Fruit fly (Drosophila melanogaster) whole organism, embryonic: ENCODE measurements around the gene FASN2.
A peak's percentile ranks its signal among the peaks of the same experiment; 100 is the strongest.

Experiments
- Atf3 ChIP-seq: fragments of 200-800 bp; sonication (Bioruptor generic); optimal IDR thresholded peaks from 3 replicates; lab custom pipeline; 2016; ENCODE audit warnings: missing biosample characterization, missing genetic modification characterization
- B-H2 ChIP-seq: fragments of 200-800 bp; sonication (Bioruptor generic); optimal IDR thresholded peaks from 2 replicates; lab custom pipeline; 2018; ENCODE audit warnings: missing biosample characterization, mild to moderate bottlenecking, missing genetic modification characterization
- Blimp-1 ChIP-seq: fragments of 200-800 bp; sonication (Bioruptor generic); optimal IDR thresholded peaks from 3 replicates; lab custom pipeline; 2018; ENCODE audit warnings: missing biosample characterization, missing genetic modification characterization, mild to moderate bottlenecking, moderate library complexity, missing genetic modification reagents
- CG10267 ChIP-seq: fragments of 200-800 bp; sonication (Bioruptor generic); optimal IDR thresholded peaks from 2 replicates; lab custom pipeline; 2018; ENCODE audit warnings: missing biosample characterization, mild to moderate bottlenecking, missing genetic modification characterization, moderate library complexity
- CG10431 ChIP-seq: fragments of 200-800 bp; sonication (Bioruptor generic); optimal IDR thresholded peaks from 3 replicates; lab custom pipeline; 2018; ENCODE audit warnings: missing biosample characterization, mild to moderate bottlenecking, missing genetic modification characterization
- CG12391 ChIP-seq: fragments of 200-800 bp; sonication (Bioruptor generic); optimal IDR thresholded peaks from 3 replicates; lab custom pipeline; 2018; ENCODE audit warnings: missing biosample characterization, mild to moderate bottlenecking, missing genetic modification characterization, moderate library complexity
- CG15073 ChIP-seq: fragments of 200-800 bp; sonication (Bioruptor generic); optimal IDR thresholded peaks from 2 replicates; lab custom pipeline; 2016; ENCODE audit warnings: missing biosample characterization, missing genetic modification characterization
- CG1529 ChIP-seq: fragments of 200-800 bp; sonication (Bioruptor generic); optimal IDR thresholded peaks from 3 replicates; lab custom pipeline; 2018; ENCODE audit warnings: missing biosample characterization, missing genetic modification characterization
- CG1647 ChIP-seq: fragments of 200-800 bp; sonication (Bioruptor generic); optimal IDR thresholded peaks from 3 replicates; lab custom pipeline; 2016; ENCODE audit warnings: missing biosample characterization, missing genetic modification characterization
- CG16779 ChIP-seq: fragments of 200-800 bp; sonication (Bioruptor generic); IDR thresholded peaks from 2 replicates; pipeline ENCODE4 v1.3.6; 2022; ENCODE audit warnings: missing biosample characterization, missing genetic modification characterization
- CG17328 ChIP-seq: fragments of 200-800 bp; sonication (Bioruptor generic); IDR thresholded peaks from 2 replicates; pipeline ENCODE4 v1.3.6; 2022; ENCODE audit warnings: missing biosample characterization, missing genetic modification characterization
- CG18262 ChIP-seq: fragments of 200-800 bp; optimal IDR thresholded peaks from 3 replicates; lab custom pipeline; 2019; ENCODE audit warnings: missing biosample characterization, mild to moderate bottlenecking, missing genetic modification characterization, moderate library complexity
- CG2875 ChIP-seq: fragments of 200-800 bp; sonication (Bioruptor generic); optimal IDR thresholded peaks from 2 replicates; lab custom pipeline; 2017; ENCODE audit warnings: missing biosample characterization, mild to moderate bottlenecking, missing genetic modification characterization, missing genetic modification reagents
- CG32532 ChIP-seq: fragments of 200-800 bp; sonication (Bioruptor generic); IDR thresholded peaks from 2 replicates; pipeline ENCODE4 v1.3.6; 2022; ENCODE audit warnings: missing biosample characterization, missing genetic modification characterization
- CG33557 ChIP-seq: fragments of 200-800 bp; sonication (Bioruptor generic); optimal IDR thresholded peaks from 2 replicates; lab custom pipeline; 2019; ENCODE audit warnings: missing biosample characterization, mild to moderate bottlenecking, missing genetic modification characterization, moderate library complexity
- CG34422 ChIP-seq: fragments of 200-800 bp; sonication (Bioruptor generic); IDR thresholded peaks from 3 replicates; pipeline ENCODE4 v1.3.6; 2022; ENCODE audit warnings: missing biosample characterization, missing genetic modification characterization
- CG3726 ChIP-seq: fragments of 200-800 bp; sonication (Bioruptor generic); IDR thresholded peaks from 3 replicates; pipeline ENCODE4, ENCODE4 v1.3.6; 2022; ENCODE audit warnings: missing biosample characterization, missing genetic modification characterization
- CG5245 ChIP-seq: fragments of 200-800 bp; sonication (Bioruptor generic); optimal IDR thresholded peaks from 3 replicates; lab custom pipeline; 2016; ENCODE audit warnings: missing biosample characterization, missing genetic modification characterization
- CG6683 ChIP-seq: fragments of 200-800 bp; sonication (Bioruptor generic); optimal IDR thresholded peaks from 2 replicates; lab custom pipeline; 2017; ENCODE audit warnings: missing biosample characterization, mild to moderate bottlenecking, missing genetic modification characterization, missing genetic modification reagents
- CG6689 ChIP-seq: fragments of 200-800 bp; sonication (Bioruptor generic); IDR thresholded peaks from 2 replicates; pipeline ENCODE4 v1.3.6; 2022; ENCODE audit warnings: missing biosample characterization, missing genetic modification characterization
- CG7372 ChIP-seq: fragments of 200-800 bp; sonication (Bioruptor generic); IDR thresholded peaks from 2 replicates; pipeline ENCODE4 v1.3.6; 2022; ENCODE audit warnings: missing biosample characterization, missing genetic modification characterization
- CG8089 ChIP-seq: fragments of 200-800 bp; sonication (Bioruptor generic); optimal IDR thresholded peaks from 3 replicates; lab custom pipeline; 2016; ENCODE audit warnings: missing biosample characterization, missing genetic modification characterization
- CG8478 ChIP-seq: fragments of >200 bp; optimal IDR thresholded peaks from 2 replicates; lab custom pipeline; 2018
- CG9437 ChIP-seq: fragments of 200-800 bp; sonication (Bioruptor generic); optimal IDR thresholded peaks from 2 replicates; lab custom pipeline; 2018; ENCODE audit warnings: missing biosample characterization, mild to moderate bottlenecking, missing genetic modification characterization
- CG9932 ChIP-seq: fragments of 200-800 bp; sonication (Bioruptor generic); IDR thresholded peaks from 2 replicates; pipeline ENCODE4 v1.3.6; 2022; ENCODE audit warnings: missing biosample characterization, missing genetic modification characterization
- D ChIP-seq, 2 experiments: fragments of 200-800 bp in 1 of 2; fragments of >200 bp in 1 of 2; sonication (Bioruptor generic) in 1 of 2; optimal IDR thresholded peaks; 2 replicates in 1 of 2; 3 replicates in 1 of 2; lab custom pipeline; 2017; ENCODE audit warnings: mild to moderate bottlenecking in 1 of 2, missing biosample characterization in 1 of 2, missing genetic modification characterization in 1 of 2, missing genetic modification reagents in 1 of 2
- D19A ChIP-seq: fragments of 200-800 bp; optimal IDR thresholded peaks from 3 replicates; lab custom pipeline; 2019; ENCODE audit warnings: missing biosample characterization, mild to moderate bottlenecking, missing genetic modification characterization, moderate library complexity
- Deaf1 ChIP-seq: fragments of 200-800 bp; optimal IDR thresholded peaks from 3 replicates; lab custom pipeline; 2019; ENCODE audit warnings: missing biosample characterization, mild to moderate bottlenecking, missing genetic modification characterization, moderate library complexity
- HLH3B ChIP-seq: fragments of 200-800 bp; sonication (Bioruptor generic); IDR thresholded peaks from 2 replicates; pipeline ENCODE4 v1.3.6; 2022; ENCODE audit warnings: missing biosample characterization, missing genetic modification characterization
- Hey ChIP-seq: fragments of 200-800 bp; sonication (Bioruptor generic); optimal IDR thresholded peaks from 3 replicates; lab custom pipeline; 2018; ENCODE audit warnings: missing biosample characterization, mild to moderate bottlenecking, missing genetic modification characterization
- Hr39 ChIP-seq: fragments of >200 bp; optimal IDR thresholded peaks from 2 replicates; lab custom pipeline; 2017
- Sin3A ChIP-seq: fragments of >200 bp; optimal IDR thresholded peaks from 2 replicates; lab custom pipeline; 2018
- Xbp1 ChIP-seq: fragments of 200-800 bp; sonication (Bioruptor generic); optimal IDR thresholded peaks from 3 replicates; lab custom pipeline; 2016; ENCODE audit warnings: missing biosample characterization, mild to moderate bottlenecking, missing genetic modification characterization
- ara ChIP-seq: fragments of 200-800 bp; sonication (Bioruptor generic); IDR thresholded peaks from 2 replicates; pipeline ENCODE4 v1.3.6; 2022; ENCODE audit warnings: missing biosample characterization, missing genetic modification characterization
- bcd ChIP-seq: fragments of 200-800 bp; sonication (Bioruptor generic); optimal IDR thresholded peaks from 2 replicates; lab custom pipeline; 2017; ENCODE audit warnings: missing biosample characterization, mild to moderate bottlenecking, missing genetic modification characterization
- dpn ChIP-seq, 2 experiments: fragments of 200-800 bp; sonication (Bioruptor generic); optimal IDR thresholded peaks; 3 replicates each; lab custom pipeline; 2016; ENCODE audit warnings: missing biosample characterization in 2 of 2, missing genetic modification characterization in 2 of 2
- ems ChIP-seq: fragments of 200-800 bp; sonication (Bioruptor generic); optimal IDR thresholded peaks from 3 replicates; lab custom pipeline; 2016; ENCODE audit warnings: missing biosample characterization, missing genetic modification characterization
- fu2 ChIP-seq: fragments of 200-800 bp; sonication (Bioruptor generic); optimal IDR thresholded peaks from 2 replicates; lab custom pipeline; 2016; ENCODE audit warnings: missing biosample characterization, missing genetic modification characterization
- gsb ChIP-seq: fragments of 200-800 bp; sonication (Bioruptor generic); IDR thresholded peaks from 2 replicates; pipeline ENCODE4 v1.3.6; 2022; ENCODE audit warnings: missing biosample characterization, missing genetic modification characterization
- ind ChIP-seq: fragments of 200-800 bp; sonication (Bioruptor generic); optimal IDR thresholded peaks from 3 replicates; lab custom pipeline; 2016; ENCODE audit warnings: missing biosample characterization, missing genetic modification characterization
- klu ChIP-seq: fragments of 200-800 bp; sonication (Bioruptor generic); IDR thresholded peaks from 2 replicates; pipeline ENCODE4 v1.3.6; 2022; ENCODE audit warnings: missing biosample characterization, missing genetic modification characterization
- nau ChIP-seq: fragments of 200-800 bp; sonication (Bioruptor generic); optimal IDR thresholded peaks from 3 replicates; lab custom pipeline; 2017; ENCODE audit warnings: missing biosample characterization, mild to moderate bottlenecking, missing genetic modification characterization, missing genetic modification reagents
- nmo ChIP-seq: fragments of 200-800 bp; sonication (Bioruptor generic); optimal IDR thresholded peaks from 2 replicates; lab custom pipeline; 2018; ENCODE audit warnings: missing biosample characterization, mild to moderate bottlenecking, missing genetic modification characterization, moderate library complexity
- pan ChIP-seq, 4 experiments: fragments of >200 bp in 3 of 4; fragments of 200-800 bp in 1 of 4; sonication (Bioruptor generic) in 1 of 4; optimal IDR thresholded peaks in 3 of 4; IDR thresholded peaks in 1 of 4; 2 replicates each; pipeline versions ENCODE4 v1.3.6 to Lab custom; 2017 to 2022; ENCODE audit warnings: missing biosample characterization in 2 of 4, missing genetic modification characterization in 2 of 4, mixed read lengths in 1 of 4
- pfk ChIP-seq: fragments of 200-800 bp; sonication (Bioruptor generic); optimal IDR thresholded peaks from 2 replicates; lab custom pipeline; 2018; ENCODE audit warnings: missing biosample characterization, mild to moderate bottlenecking, missing genetic modification characterization, moderate library complexity
- phol ChIP-seq: fragments of 200-800 bp; sonication (Bioruptor generic); optimal IDR thresholded peaks from 3 replicates; lab custom pipeline; 2018; ENCODE audit warnings: missing biosample characterization, mild to moderate bottlenecking, missing genetic modification characterization, moderate library complexity
- ranshi ChIP-seq: fragments of 200-800 bp; sonication (Bioruptor generic); IDR thresholded peaks from 2 replicates; pipeline ENCODE4 v1.3.6; 2022; ENCODE audit warnings: missing biosample characterization, missing genetic modification characterization
- salm ChIP-seq: fragments of 200-800 bp; sonication (Bioruptor generic); optimal IDR thresholded peaks from 2 replicates; lab custom pipeline; 2018; ENCODE audit warnings: missing biosample characterization, mild to moderate bottlenecking, missing genetic modification characterization
- tin ChIP-seq: fragments of 200-800 bp; sonication (Bioruptor generic); optimal IDR thresholded peaks from 3 replicates; lab custom pipeline; 2016; ENCODE audit warnings: missing biosample characterization, missing genetic modification characterization
- ttk ChIP-seq: fragments of 200-800 bp; sonication (Bioruptor generic); IDR thresholded peaks from 2 replicates; pipeline ENCODE4 v2.1.2; 2022; ENCODE audit warnings: missing biosample characterization, missing genetic modification characterization
- yki ChIP-seq: fragments of >200 bp; optimal IDR thresholded peaks from 3 replicates; lab custom pipeline; 2018
- zfh1 ChIP-seq: fragments of 200-800 bp; sonication (Bioruptor generic); IDR thresholded peaks from 3 replicates; pipeline ENCODE4 v1.3.6; 2022; ENCODE audit warnings: missing biosample characterization, missing genetic modification characterization

The FASN2 gene

DNA sequence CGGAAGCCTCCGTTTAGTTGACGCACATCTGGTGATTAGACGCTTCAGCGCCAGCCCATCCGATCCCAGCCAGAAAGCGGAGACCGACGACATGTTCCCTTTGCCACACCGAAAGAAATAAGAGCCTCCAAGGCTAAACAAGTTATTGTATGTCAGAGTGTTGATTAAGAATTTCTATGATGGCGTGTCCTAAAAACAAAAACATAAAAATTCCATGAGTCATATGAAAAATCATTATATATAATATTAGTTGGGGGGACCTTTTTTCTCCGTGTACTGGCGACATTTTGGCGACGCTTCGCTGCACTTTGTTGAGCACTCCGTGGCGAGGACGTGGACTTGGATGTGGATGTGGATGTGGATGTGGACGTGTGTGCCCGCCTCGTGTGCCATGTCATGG, 31.0 kb upstream of the FASN2 start (continued):
- TF ChIP-seq CG6683 (GFP tag; lab: Kevin White, UChicago) (no peak), CG12391 (peak; percentile 18), Xbp1 (GFP tag; lab: Kevin White, UChicago) (peak; percentile 42), nmo (peak; percentile 33), CG8089 (GFP tag; lab: Kevin White, UChicago) (no peak), CG2875 (GFP tag; lab: Kevin White, UChicago) (no peak), CG17328 (GFP tag; lab: Robert Waterston, UW) (peak; percentile 45; the same call in 1 of the 2 replicates), CG5245 (GFP tag; lab: Kevin White, UChicago) (peak; percentile 37), D (optimal IDR thresholded peaks at IDR 0.05; lab: Kevin White, UChicago) (no peak), D (GFP tag; optimal IDR thresholded peaks at IDR 0.05; lab: Kevin White, UChicago) (peak; percentile 9), CG8478 (lab: Kevin White, UChicago) (no peak), CG15073 (no peak), dpn (GFP tag; optimal IDR thresholded peaks at IDR 0.05; lab: Kevin White, UChicago) (no peak), ind (GFP tag; lab: Kevin White, UChicago) (peak; percentile 29), ems (no peak), CG32532 (GFP tag; lab: Robert Waterston, UW) (no peak; the same call in 1 of the 2 replicates), CG9437 (GFP tag; lab: Kevin White, UChicago) (no peak), gsb (GFP tag; lab: Robert Waterston, UW) (no peak), ttk (GFP tag; lab: Robert Waterston, UW) (0 out of 2 replicates have a peak, but pooled peaks have one; percentile 23), CG10431 (GFP tag; lab: Kevin White, UChicago) (no peak), CG9932 (no peak), ara (GFP tag; lab: Robert Waterston, UW) (peak; percentile 48), bcd (peak; percentile 29), HLH3B (GFP tag; lab: Robert Waterston, UW) (peak; percentile 50), yki (no peak), CG1529 (GFP tag; lab: Kevin White, UChicago) (peak; percentile 6), fu2 (no peak), pan (optimal IDR thresholded peaks at IDR 0.05; lab: Kevin White, UChicago) (no peak), pan (GFP tag; optimal IDR thresholded peaks at IDR 0.05 in 1 of 2, IDR thresholded peaks at IDR 0.05 in 1 of 2) (peak in 1 of 2 experiments; percentile 27), phol (tag; lab: Kevin White, UChicago) (peak; percentile 47), CG3726 (GFP tag; lab: Robert Waterston, UW) (no peak), Hr39 (no peak), CG18262 (tag; lab: Kevin White, UChicago) (peak; percentile 42), CG16779 (GFP tag; lab: Robert Waterston, UW) (no peak), CG7372 (GFP tag; lab: Robert Waterston, UW) (no peak), B-H2 (no peak), CG33557 (GFP tag; lab: Kevin White, UChicago) (no peak), CG6689 (GFP tag; lab: Robert Waterston, UW) (no peak), ranshi (peak; percentile 35; the same call in 1 of the 2 replicates), salm (tag; lab: Kevin White, UChicago) (no peak), Atf3 (GFP tag; lab: Kevin White, UChicago) (no peak), Blimp-1 (GFP tag; lab: Kevin White, UChicago) (peak; percentile 37), Sin3A (lab: Kevin White, UChicago) (no peak), CG1647 (peak; percentile 7), Deaf1 (tag; lab: Kevin White, UChicago) (no peak), klu (GFP tag; lab: Robert Waterston, UW) (no peak), Hey (tag; lab: Kevin White, UChicago) (no peak), CG10267 (tag; lab: Kevin White, UChicago) (peak; percentile 13), nau (GFP tag; lab: Kevin White, UChicago) (no peak), pfk (no peak), zfh1 (GFP tag; lab: Robert Waterston, UW) (peak; percentile 68), tin (GFP tag; lab: Kevin White, UChicago) (peak; percentile 34), D19A (tag; lab: Kevin White, UChicago) (no peak), CG34422 (GFP tag; lab: Robert Waterston, UW) (no peak)
